Fruit fly (Drosophila melanogaster): ENCODE data around the gene CG11570.

- TF ChIP-seq CG1233 (GFP tag; optimal IDR thresholded peaks at IDR 0.05) (no peak), CG33213 (GFP tag; optimal IDR thresholded peaks at IDR 0.05) (no peak), CG16813 (GFP tag; IDR thresholded peaks at IDR 0.05; ENCODE audit: partially characterized antibody) (no peak), usp (GFP tag; optimal IDR thresholded peaks at IDR 0.05) (no peak), Deaf1 (tag; optimal IDR thresholded peaks at IDR 0.05) (no peak)
Observed at dm6 chr3L:12003457-12003856, 45.9 kb upstream of the CG11570 start.

Data from whole organism, embryonic.